Fruit fly (Drosophila melanogaster): ENCODE results near the gene CG6204.

Gene CG6204

dm6 chr3R:24206341-24207114, 12.9 kb downstream of the CG6204 start (continued):
- TF ChIP-seq zen (tag; optimal IDR thresholded peaks at IDR 0.05) (no peak), CG3838 (GFP tag; optimal IDR thresholded peaks at IDR 0.05) (no peak), CG12659 (GFP tag; optimal IDR thresholded peaks at IDR 0.05) (peak; percentile 19), danr (GFP tag; IDR thresholded peaks at IDR 0.05) (peak; percentile 38), Hand (GFP tag; optimal IDR thresholded peaks at IDR 0.05) (no peak), ewg (GFP tag; optimal IDR thresholded peaks at IDR 0.05) (peak; percentile 38), inv (GFP tag; IDR thresholded peaks at IDR 0.05; ENCODE audit: partially characterized antibody) (no peak), Ssrp (tag; optimal IDR thresholded peaks at IDR 0.05) (peak; percentile 64), unpg (GFP tag; optimal IDR thresholded peaks at IDR 0.05) (peak; percentile 60), CG12391 (tag; optimal IDR thresholded peaks at IDR 0.05) (peak; percentile 55), CG3065 (GFP tag; optimal IDR thresholded peaks at IDR 0.05) (no peak), CG10431 (GFP tag; optimal IDR thresholded peaks at IDR 0.05) (peak; percentile 17), gsb-n (tag; optimal IDR thresholded peaks at IDR 0.05) (peak; percentile 34), CG13894 (tag; optimal IDR thresholded peaks at IDR 0.05) (no peak), Mrtf (GFP tag; IDR thresholded peaks at IDR 0.05) (peak; percentile 55; the same call in 2 of the 3 replicates), tna (GFP tag; IDR thresholded peaks at IDR 0.05; ENCODE audit: partially characterized antibody) (no peak), mam (GFP tag; optimal IDR thresholded peaks at IDR 0.05) (peak; percentile 6), Abd-B (GFP tag; optimal IDR thresholded peaks at IDR 0.05) (peak; percentile 21), tll (GFP tag; optimal IDR thresholded peaks at IDR 0.05) (no peak), CG12299 (tag; optimal IDR thresholded peaks at IDR 0.05) (no peak), phol (tag; optimal IDR thresholded peaks at IDR 0.05) (peak; percentile 67), row (GFP tag; IDR thresholded peaks at IDR 0.05) (peak; percentile 56), crp (GFP tag; optimal IDR thresholded peaks at IDR 0.05) (no peak), Xrp1 (GFP tag; IDR thresholded peaks at IDR 0.05) (peak; percentile 72), chn (GFP tag; optimal IDR thresholded peaks at IDR 0.05) (no peak), CG8089 (GFP tag; optimal IDR thresholded peaks at IDR 0.05) (no peak), CG9437 (GFP tag; optimal IDR thresholded peaks at IDR 0.05) (peak; percentile 23), CG4328 (GFP tag; optimal IDR thresholded peaks at IDR 0.05) (no peak), Kr (GFP tag; optimal IDR thresholded peaks at IDR 0.05) (no peak), HHEX (GFP tag; optimal IDR thresholded peaks at IDR 0.05) (peak; percentile 21), lov (optimal IDR thresholded peaks at IDR 0.05) (no peak), lov (GFP tag; IDR thresholded peaks at IDR 0.05) (peak; percentile 32; the same call in 1 of the 3 replicates), Camta (GFP tag; optimal IDR thresholded peaks at IDR 0.05) (peak; percentile 1), vvl (GFP tag; IDR thresholded peaks at IDR 0.05) (peak; percentile 73), Aef1 (GFP tag; IDR thresholded peaks at IDR 0.05) (0 out of 3 replicates have a peak, but pooled peaks have one; percentile 13), rib (GFP tag; IDR thresholded peaks at IDR 0.05) (no peak), CG32772 (GFP tag; IDR thresholded peaks at IDR 0.05) (peak; percentile 49; the same call in 1 of the 2 replicates), B-H1 (GFP tag; IDR thresholded peaks at IDR 0.05) (peak; percentile 14; the same call in 1 of the 3 replicates), so (GFP tag; IDR thresholded peaks at IDR 0.05) (no peak), NC2β (GFP tag; optimal IDR thresholded peaks at IDR 0.05) (no peak), Meics (GFP tag; optimal IDR thresholded peaks at IDR 0.05) (peak; percentile 9), Hmx (GFP tag; optimal IDR thresholded peaks at IDR 0.05) (no peak), Antp (GFP tag; optimal IDR thresholded peaks at IDR 0.05) (no peak), klu (GFP tag; IDR thresholded peaks at IDR 0.05) (no peak), gcm (GFP tag; optimal IDR thresholded peaks at IDR 0.05) (peak; percentile 5), Mes4 (GFP tag; optimal IDR thresholded peaks at IDR 0.05) (no peak), Sox100B (GFP tag; optimal IDR thresholded peaks at IDR 0.05) (peak; percentile 56), CG7987 (GFP tag; optimal IDR thresholded peaks at IDR 0.05) (no peak), CoRest (tag; optimal IDR thresholded peaks at IDR 0.05) (peak; percentile 60)
